Worm (Caenorhabditis elegans) whole organism, L4 larva: ENCODE data around the gene Y61A9LA.7.

Source experiments
- R02D3.7 ChIP-seq: fragments of 150-350 bp; sonication (generic microtip); optimal IDR thresholded peaks from 3 replicates; lab custom pipeline; 2014; ENCODE audit warnings: missing biosample characterization, missing genetic modification characterization
- Y105C5A.15 ChIP-seq: fragments of 200-800 bp; sonication (Bioruptor generic); IDR thresholded peaks from 2 replicates; pipeline ENCODE4 v1.3.6; 2022; ENCODE audit warnings: missing genetic modification characterization, missing compliant biosample characterization
- aha-1 ChIP-seq: fragments of 150-350 bp; peaks from one replicate; lab custom pipeline; 2014; ENCODE audit warnings: missing biosample characterization, missing genetic modification characterization
- aly-2 ChIP-seq: sonication (generic microtip); optimal IDR thresholded peaks from 2 replicates; lab custom pipeline; 2018; ENCODE audit warnings: missing biosample characterization, missing genetic modification characterization
- ama-1 ChIP-seq: fragments of 150-350 bp; optimal IDR thresholded peaks from 2 replicates; lab custom pipeline; 2014; ENCODE audit warnings: inconsistent platforms, mixed read lengths
- ceh-44 ChIP-seq: fragments of 200-800 bp; sonication (Bioruptor generic); IDR thresholded peaks from 2 replicates; pipeline ENCODE4 v1.3.6; 2022; ENCODE audit warnings: missing genetic modification reagents, missing genetic modification characterization, missing compliant biosample characterization
- ceh-62 ChIP-seq: sonication (generic microtip); optimal IDR thresholded peaks from 2 replicates; lab custom pipeline; 2017; ENCODE audit warnings: missing biosample characterization, missing genetic modification characterization
- ctbp-1 ChIP-seq: fragments of 200-800 bp; sonication (Bioruptor generic); IDR thresholded peaks from 2 replicates; pipeline ENCODE4 v1.3.6; 2022; ENCODE audit warnings: missing genetic modification reagents, missing genetic modification characterization, missing compliant biosample characterization
- daf-19 ChIP-seq: fragments of 200-800 bp; sonication (Bioruptor generic); conservative IDR thresholded peaks from 2 replicates; pipeline ENCODE4 v1.3.6; 2022; ENCODE audit warnings: missing genetic modification characterization, missing compliant biosample characterization
- dmd-9 ChIP-seq: fragments of 200-800 bp; sonication (Bioruptor generic); IDR thresholded peaks from 2 replicates; pipeline ENCODE4 v1.3.6; 2022; ENCODE audit warnings: missing genetic modification reagents, missing genetic modification characterization, missing compliant biosample characterization
- dve-1 ChIP-seq: sonication (generic microtip); optimal IDR thresholded peaks from 2 replicates; lab custom pipeline; 2017; ENCODE audit warnings: antibody characterized with exemption, mild to moderate bottlenecking, missing genetic modification characterization, missing compliant biosample characterization; ENCODE audit not compliant: insufficient read depth
- hlh-30 ChIP-seq: sonication (generic microtip); optimal IDR thresholded peaks from 2 replicates; lab custom pipeline; 2017; ENCODE audit warnings: antibody characterized with exemption, mild to moderate bottlenecking, missing genetic modification characterization, missing compliant biosample characterization; ENCODE audit not compliant: insufficient read depth
- lim-7 ChIP-seq: fragments of 200-800 bp; sonication (Bioruptor generic); IDR thresholded peaks from 2 replicates; pipeline ENCODE4 v1.3.6; 2022; ENCODE audit warnings: missing genetic modification characterization, missing compliant biosample characterization
- lin-39 ChIP-seq: fragments of 150-350 bp; optimal IDR thresholded peaks from 2 replicates; lab custom pipeline; 2014; ENCODE audit warnings: missing biosample characterization, missing genetic modification reagents, missing genetic modification characterization
- mdl-1 ChIP-seq, 2 experiments: fragments of 150-350 bp in 1 of 2; sonication (generic microtip) in 1 of 2; optimal IDR thresholded peaks; 2 replicates each; lab custom pipeline; 2014 to 2017; ENCODE audit warnings: missing biosample characterization in 2 of 2, missing genetic modification characterization in 2 of 2
- mxl-3 ChIP-seq: fragments of 200-800 bp; sonication (Bioruptor generic); optimal IDR thresholded peaks from 2 replicates; lab custom pipeline; 2018; ENCODE audit warnings: mild to moderate bottlenecking, missing genetic modification characterization, missing compliant biosample characterization
- nhr-10 ChIP-seq: fragments of 150-350 bp; optimal IDR thresholded peaks from 2 replicates; lab custom pipeline; 2014; ENCODE audit warnings: missing biosample characterization, missing genetic modification characterization
- nhr-11 ChIP-seq: fragments of 150-350 bp; optimal IDR thresholded peaks from 2 replicates; lab custom pipeline; 2014; ENCODE audit warnings: missing biosample characterization, missing genetic modification characterization
- nhr-111 ChIP-seq: fragments of 200-800 bp; sonication (Bioruptor generic); optimal IDR thresholded peaks from 2 replicates; lab custom pipeline; 2018; ENCODE audit warnings: mild to moderate bottlenecking, missing genetic modification characterization, missing compliant biosample characterization
- nhr-28 ChIP-seq: fragments of 150-350 bp; optimal IDR thresholded peaks from 2 replicates; lab custom pipeline; 2014; ENCODE audit warnings: missing biosample characterization, missing genetic modification characterization
- nhr-41 ChIP-seq: fragments of 200-800 bp; sonication (Bioruptor generic); IDR thresholded peaks from 2 replicates; pipeline ENCODE4 v1.3.6; 2022; ENCODE audit warnings: missing genetic modification reagents, missing genetic modification characterization, missing compliant biosample characterization
- nhr-42 ChIP-seq: fragments of 200-800 bp; sonication (Bioruptor generic); IDR thresholded peaks from 2 replicates; pipeline ENCODE4 v1.3.6; 2022; ENCODE audit warnings: missing genetic modification characterization, missing compliant biosample characterization
- nhr-76 ChIP-seq: fragments of 150-350 bp; optimal IDR thresholded peaks from 2 replicates; lab custom pipeline; 2014; ENCODE audit warnings: missing biosample characterization, missing genetic modification characterization
- pha-4 ChIP-seq, 2 experiments: fragments of 150-350 bp in 1 of 2; fragments of 200-800 bp in 1 of 2; sonication (Bioruptor generic) in 1 of 2; IDR thresholded peaks in 1 of 2; optimal IDR thresholded peaks in 1 of 2; 2 replicates each; pipeline versions ENCODE4 v1.3.6 to Lab custom; 2014 to 2022; ENCODE audit warnings: missing genetic modification characterization in 2 of 2, missing genetic modification reagents in 2 of 2, missing biosample characterization in 1 of 2, missing compliant biosample characterization in 1 of 2
- rbr-2 ChIP-seq: sonication (generic microtip); optimal IDR thresholded peaks from 2 replicates; lab custom pipeline; 2016; ENCODE audit warnings: missing genotype, missing genetic modification characterization, missing compliant biosample characterization
- sdz-12 ChIP-seq: fragments of 200-800 bp; sonication (Bioruptor generic); optimal IDR thresholded peaks from 2 replicates; lab custom pipeline; 2018; ENCODE audit warnings: mild to moderate bottlenecking, missing genetic modification characterization, missing compliant biosample characterization
- set-16 ChIP-seq: fragments of 200-800 bp; sonication (Bioruptor generic); IDR thresholded peaks from 2 replicates; pipeline ENCODE4 v1.3.6; 2022; ENCODE audit warnings: missing genetic modification reagents, missing genetic modification characterization, missing compliant biosample characterization
- spr-3 ChIP-seq: fragments of 200-800 bp; sonication (Bioruptor generic); optimal IDR thresholded peaks from 2 replicates; lab custom pipeline; 2018; ENCODE audit warnings: mild to moderate bottlenecking, missing genetic modification characterization, missing compliant biosample characterization
- unc-62 ChIP-seq, 3 experiments: fragments of 150-350 bp in 1 of 3; sonication (generic microtip); optimal IDR thresholded peaks in 2 of 3; peaks in 1 of 3; 1 replicate in 1 of 3; 2 replicates in 2 of 3; lab custom pipeline; 2014 to 2017; ENCODE audit warnings: missing biosample characterization in 3 of 3, missing genetic modification characterization in 3 of 3, missing genetic modification reagents in 3 of 3, missing genotype in 1 of 3
- zip-2 ChIP-seq: fragments of 150-350 bp; optimal IDR thresholded peaks from 2 replicates; lab custom pipeline; 2014; ENCODE audit warnings: missing biosample characterization, missing genetic modification characterization

Gene Y61A9LA.7

ce11 chrV:4525512-4525911 lies 34.1 kb downstream of the Y61A9LA.7 start:
- TF ChIP-seq aly-2 (tag; lab: Kevin White, UChicago), result no peak
- TF ChIP-seq ama-1 (lab: Kevin White, UChicago), result no peak
- no peak for TF ChIP-seq ctbp-1 (GFP tag; lab: Robert Waterston, UW)
- no peak for TF ChIP-seq ceh-44 (GFP tag; lab: Robert Waterston, UW)
- no peak for TF ChIP-seq daf-19 (GFP tag; lab: Robert Waterston, UW)
- no peak for TF ChIP-seq Y105C5A.15 (GFP tag; lab: Robert Waterston, UW)
- TF ChIP-seq dve-1, result no peak
- TF ChIP-seq zip-2 (tag; lab: Kevin White, UChicago), result no peak
- TF ChIP-seq ceh-62 (tag; lab: Kevin White, UChicago), result no peak
- TF ChIP-seq pha-4 (GFP tag; IDR thresholded peaks at IDR 0.05; lab: Robert Waterston, UW), result no peak
- no peak for TF ChIP-seq pha-4 (tag; optimal IDR thresholded peaks at IDR 0.05; lab: Kevin White, UChicago)
- TF ChIP-seq hlh-30 (tag; lab: Kevin White, UChicago), result no peak
- TF ChIP-seq lin-39 (tag; lab: Kevin White, UChicago), result no peak
- TF ChIP-seq nhr-41 (GFP tag; lab: Robert Waterston, UW), result no peak

- TF ChIP-seq nhr-10 (tag; lab: Kevin White, UChicago) (no peak), unc-62 (GFP tag; optimal IDR thresholded peaks at IDR 0.05 in 1 of 2; lab: Kevin White, UChicago) (peak in 1 of 2 experiments; percentile 22), unc-62 (tag; optimal IDR thresholded peaks at IDR 0.05; lab: Kevin White, UChicago) (no peak)
Observed at ce11 chrV:4525106-4525505, 34.5 kb downstream of the Y61A9LA.7 start.

ce11 chrV:4524327-4524726 lies 35.3 kb downstream of the Y61A9LA.7 start:
- no peak for TF ChIP-seq rbr-2 (tag; lab: Kevin White, UChicago)
- no peak for TF ChIP-seq dmd-9 (GFP tag; lab: Robert Waterston, UW)
- TF ChIP-seq R02D3.7 (tag; lab: Kevin White, UChicago), result no peak
- TF ChIP-seq sdz-12 (GFP tag; lab: Kevin White, UChicago), result no peak
- peak; percentile 46 for TF ChIP-seq hlh-30 (tag; lab: Kevin White, UChicago)
- TF ChIP-seq mdl-1 (tag; optimal IDR thresholded peaks at IDR 0.05; lab: Kevin White, UChicago), result peak in 1 of 2 experiments; percentile 60
- TF ChIP-seq mxl-3, result peak; percentile 15
- TF ChIP-seq aha-1, result peak; percentile 92
- TF ChIP-seq nhr-28 (tag; lab: Kevin White, UChicago), result peak; percentile 33

- TF ChIP-seq mxl-3 (peak; percentile 9), aha-1 (peak; percentile 67), nhr-42 (GFP tag; lab: Robert Waterston, UW) (0 out of 2 replicates have a peak, but pooled peaks have one; percentile 42), nhr-11 (tag; lab: Kevin White, UChicago) (peak; percentile 17), spr-3 (no peak), nhr-76 (tag; lab: Kevin White, UChicago) (no peak), nhr-28 (tag; lab: Kevin White, UChicago) (peak; percentile 35), set-16 (GFP tag; lab: Robert Waterston, UW) (peak; percentile 12; the same call in 1 of the 2 replicates)
Observed at ce11 chrV:4523844-4524243, 35.8 kb downstream of the Y61A9LA.7 start.

- peak in 1 of 2 experiments; percentile 7 for TF ChIP-seq mdl-1 (tag; optimal IDR thresholded peaks at IDR 0.05; lab: Kevin White, UChicago)
- TF ChIP-seq hlh-30 (tag; lab: Kevin White, UChicago), result peak; percentile 1
- TF ChIP-seq lim-7 (GFP tag; lab: Robert Waterston, UW), result 0 out of 2 replicates have a peak, but pooled peaks have one; percentile 31
- no peak for TF ChIP-seq nhr-111 (GFP tag; lab: Kevin White, UChicago)
- peak; percentile 4 for TF ChIP-seq nhr-28 (tag; lab: Kevin White, UChicago)
Observed at ce11 chrV:4523312-4523711, 36.3 kb downstream of the Y61A9LA.7 start.

ce11 chrV:4518657-4519056 lies 40.9 kb downstream of the Y61A9LA.7 start:
- TF ChIP-seq nhr-11 (tag; lab: Kevin White, UChicago) (no peak), unc-62 (GFP tag; optimal IDR thresholded peaks at IDR 0.05 in 1 of 2; lab: Kevin White, UChicago) (peak in 1 of 2 experiments; percentile 88), unc-62 (tag; optimal IDR thresholded peaks at IDR 0.05; lab: Kevin White, UChicago) (no peak)
